Worm (Caenorhabditis elegans) whole organism, early embryonic: ENCODE data around the gene F44D12.8.

ENCODE experiments used
- B0310.2 ChIP-seq: sonication (generic microtip); optimal IDR thresholded peaks from 2 replicates; lab custom pipeline; 2016; ENCODE audit warnings: mild to moderate bottlenecking, missing genetic modification characterization, missing compliant biosample characterization
- F13C5.2 ChIP-seq: sonication (generic microtip); optimal IDR thresholded peaks from 2 replicates; lab custom pipeline; 2017; ENCODE audit warnings: mild to moderate bottlenecking, missing genetic modification characterization, inconsistent platforms, missing compliant biosample characterization
- aly-1 ChIP-seq: sonication (generic microtip); optimal IDR thresholded peaks from 2 replicates; lab custom pipeline; 2016; ENCODE audit warnings: missing genetic modification characterization, missing compliant biosample characterization
- ama-1 ChIP-seq: fragments of 150-350 bp; optimal IDR thresholded peaks from 2 replicates; lab custom pipeline; 2014
- ceh-13 ChIP-seq: fragments of 200-800 bp; sonication (Bioruptor generic); optimal IDR thresholded peaks from 2 replicates; lab custom pipeline; 2018; ENCODE audit warnings: mild to moderate bottlenecking, missing genetic modification characterization, missing compliant biosample characterization
- ceh-36 ChIP-seq: sonication (generic microtip); optimal IDR thresholded peaks from 2 replicates; lab custom pipeline; 2016; ENCODE audit warnings: missing genetic modification characterization, inconsistent platforms, missing compliant biosample characterization
- ets-7 ChIP-seq: sonication (generic microtip); optimal IDR thresholded peaks from 2 replicates; lab custom pipeline; 2016; ENCODE audit warnings: missing genotype, missing genetic modification characterization, missing compliant biosample characterization
- flt-1 ChIP-seq: fragments of 200-800 bp; sonication (Bioruptor generic); IDR thresholded peaks from 2 replicates; pipeline ENCODE4 v1.3.6; 2022; ENCODE audit warnings: missing genetic modification characterization, missing compliant biosample characterization
- hmbx-1 ChIP-seq: sonication (generic microtip); optimal IDR thresholded peaks from 2 replicates; lab custom pipeline; 2016; ENCODE audit warnings: mild to moderate bottlenecking, missing genetic modification characterization, missing compliant biosample characterization
- hmg-4 ChIP-seq: fragments of 200-800 bp; sonication (Bioruptor generic); optimal IDR thresholded peaks from 2 replicates; lab custom pipeline; 2018; ENCODE audit warnings: mild to moderate bottlenecking, missing genetic modification characterization, missing compliant biosample characterization
- hnd-1 ChIP-seq: sonication (generic microtip); optimal IDR thresholded peaks from 2 replicates; lab custom pipeline; 2016; ENCODE audit warnings: missing genetic modification characterization, missing compliant biosample characterization
- pes-1 ChIP-seq: fragments of 200-800 bp; sonication (Bioruptor generic); IDR thresholded peaks from 2 replicates; pipeline ENCODE4 v1.3.6; 2022; ENCODE audit warnings: missing genetic modification reagents, missing genetic modification characterization, missing compliant biosample characterization
- scrt-1 ChIP-seq: fragments of 200-800 bp; sonication (Bioruptor generic); IDR thresholded peaks from 2 replicates; pipeline ENCODE4 v1.3.6; 2022; ENCODE audit warnings: missing genetic modification characterization, missing compliant biosample characterization
- sea-1 ChIP-seq: fragments of 200-800 bp; sonication (Bioruptor generic); conservative IDR thresholded peaks from 2 replicates; pipeline ENCODE4 v1.3.6; 2022; ENCODE audit warnings: missing genetic modification characterization, missing compliant biosample characterization
- tbx-11 ChIP-seq: fragments of 200-800 bp; sonication (Bioruptor generic); IDR thresholded peaks from 2 replicates; pipeline ENCODE4 v1.3.6; 2022; ENCODE audit warnings: missing genetic modification characterization, missing compliant biosample characterization
- tbx-37 ChIP-seq: fragments of 200-800 bp; sonication (Bioruptor generic); conservative IDR thresholded peaks from 2 replicates; pipeline ENCODE4 v1.3.6; 2022; ENCODE audit warnings: missing genetic modification reagents, missing genetic modification characterization, missing compliant biosample characterization
- tra-4 ChIP-seq: sonication (generic microtip); optimal IDR thresholded peaks from 2 replicates; lab custom pipeline; 2017; ENCODE audit warnings: missing genetic modification characterization, missing compliant biosample characterization

The F44D12.8 gene

DNA sequence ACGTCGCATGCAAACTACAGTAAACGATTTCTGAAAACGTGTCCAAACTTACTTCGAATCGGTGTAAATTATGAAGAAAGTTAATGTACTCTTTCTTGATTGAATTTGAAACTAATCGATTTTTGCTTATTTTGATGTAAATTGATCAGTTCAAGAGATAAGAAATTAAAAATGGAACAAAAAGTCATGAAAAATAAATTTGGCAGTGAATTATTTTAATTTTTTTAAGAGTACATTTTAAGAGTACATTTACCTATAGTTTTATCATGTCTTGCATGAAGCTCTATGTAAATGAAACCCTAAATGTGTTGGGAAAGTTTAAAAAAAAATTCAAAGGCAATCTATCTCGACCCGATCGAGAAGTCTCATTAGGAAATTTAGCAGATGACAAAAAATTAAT lies 33.0 kb downstream of the F44D12.8 start, which contains the start of gene T04B2.7:
TSS of gene T04B2.7 (minus strand) at position 101 of the 400 bp plus-strand sequence.
- TF ChIP-seq aly-1 (tag; lab: Kevin White, UChicago) (no peak), hnd-1 (no peak), sea-1 (no peak), ets-7 (tag; lab: Kevin White, UChicago) (no peak), F13C5.2 (tag; lab: Kevin White, UChicago) (no peak)

DNA sequence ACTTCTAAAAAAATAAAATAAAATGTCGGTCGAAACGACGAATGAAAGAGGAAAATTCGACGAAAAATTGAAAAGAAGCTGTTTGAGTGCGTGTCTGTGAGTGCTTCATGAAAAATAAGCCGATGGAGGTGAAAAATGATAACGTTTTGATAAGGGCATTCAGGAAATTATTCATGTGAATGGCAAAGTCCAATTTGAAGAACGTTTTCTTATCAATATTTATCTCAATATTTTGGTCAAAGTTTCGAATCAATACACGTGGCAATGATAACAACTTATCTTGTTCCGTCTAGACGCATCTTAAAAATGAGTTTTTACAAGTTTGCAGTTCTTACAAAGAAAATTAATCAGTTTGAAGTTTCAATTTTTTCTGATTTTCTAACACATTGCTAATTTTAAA lies 36.1 kb downstream of the F44D12.8 start:
- no peak for TF ChIP-seq tbx-37 (GFP tag; lab: Robert Waterston, UW)

DNA sequence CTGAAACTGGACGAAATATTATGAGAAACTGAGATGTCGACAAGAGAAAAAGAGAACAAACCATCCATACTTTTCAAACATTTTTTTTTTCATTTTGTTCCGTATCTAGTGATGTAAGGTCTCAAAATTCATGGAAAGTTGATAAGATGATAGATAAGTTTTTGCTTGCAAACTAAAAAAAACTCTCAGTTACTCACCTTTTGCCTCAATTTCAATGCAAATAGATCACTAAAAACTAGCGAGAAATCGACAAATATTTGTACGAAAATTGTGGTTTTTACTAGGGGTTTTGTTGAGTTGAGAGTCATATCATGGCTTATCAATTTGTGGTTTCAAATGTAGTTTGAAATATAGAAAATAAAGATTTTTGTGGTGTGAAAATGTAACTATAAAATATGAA lies 37.7 kb downstream of the F44D12.8 start:
- no peak for TF ChIP-seq scrt-1 (GFP tag; lab: Robert Waterston, UW)

DNA sequence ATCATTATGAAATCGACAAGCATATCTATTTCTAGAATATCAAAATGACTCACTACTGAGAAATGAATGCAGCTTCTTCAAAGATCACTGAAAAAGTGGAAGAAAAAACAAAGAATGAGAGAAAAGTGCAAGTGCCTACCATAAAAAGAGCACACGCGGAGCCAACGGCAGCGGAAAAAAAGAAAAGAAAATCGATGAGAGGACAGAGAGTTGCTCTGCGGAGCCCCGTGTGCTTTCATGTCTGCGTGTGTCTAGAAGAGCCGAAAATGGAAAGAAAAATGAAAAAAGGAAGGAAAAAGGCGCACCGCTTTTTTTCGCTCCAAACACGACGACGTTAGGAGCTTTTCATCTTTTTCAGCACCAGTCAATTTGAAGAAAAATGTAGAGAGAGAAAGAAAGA lies 39.6 kb downstream of the F44D12.8 start, which contains the start of gene ipla-7:
TSS of gene ipla-7 (minus strand) at position 122 of the 400 bp plus-strand sequence.
- TF ChIP-seq tbx-37 (GFP tag; lab: Robert Waterston, UW) (no peak), hmg-4 (no peak), hmbx-1 (no peak), ets-7 (tag; lab: Kevin White, UChicago) (no peak), tbx-11 (no peak), pes-1 (GFP tag; lab: Robert Waterston, UW) (no peak), hnd-1 (no peak), aly-1 (tag; lab: Kevin White, UChicago) (no peak), ceh-13 (GFP tag; lab: Kevin White, UChicago) (no peak), F13C5.2 (tag; lab: Kevin White, UChicago) (no peak)

DNA sequence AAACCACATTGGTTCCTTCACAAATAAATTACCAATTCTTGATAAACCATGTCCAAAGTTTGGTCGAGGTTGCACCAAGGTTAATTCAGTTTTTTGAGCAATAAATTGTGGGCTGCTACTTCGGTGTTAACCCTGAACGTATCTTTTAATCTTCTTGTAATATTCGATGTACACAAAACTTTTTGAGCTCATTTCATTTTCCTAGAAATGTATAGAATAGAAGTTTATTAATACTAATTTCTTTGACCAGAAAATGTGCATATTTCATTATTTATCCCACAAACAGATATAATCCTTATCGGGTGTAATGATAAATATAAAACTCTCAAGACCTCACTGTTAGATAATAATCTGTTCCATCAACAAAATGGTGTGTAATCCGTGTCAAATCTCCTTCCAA lies 40.9 kb downstream of the F44D12.8 start:
- TF ChIP-seq hmbx-1 (no peak), scrt-1 (GFP tag; lab: Robert Waterston, UW) (no peak), tra-4 (no peak), ceh-36 (tag; lab: Kevin White, UChicago) (no peak), ama-1 (lab: Kevin White, UChicago) (no peak), ceh-13 (GFP tag; lab: Kevin White, UChicago) (no peak), pes-1 (GFP tag; lab: Robert Waterston, UW) (no peak), tbx-37 (GFP tag; lab: Robert Waterston, UW) (no peak), tbx-11 (no peak), hnd-1 (no peak), B0310.2 (tag; lab: Kevin White, UChicago) (no peak), aly-1 (tag; lab: Kevin White, UChicago) (no peak), flt-1 (GFP tag; lab: Robert Waterston, UW) (no peak), hmg-4 (no peak), sea-1 (no peak), ets-7 (tag; lab: Kevin White, UChicago) (no peak), F13C5.2 (tag; lab: Kevin White, UChicago) (no peak)

DNA sequence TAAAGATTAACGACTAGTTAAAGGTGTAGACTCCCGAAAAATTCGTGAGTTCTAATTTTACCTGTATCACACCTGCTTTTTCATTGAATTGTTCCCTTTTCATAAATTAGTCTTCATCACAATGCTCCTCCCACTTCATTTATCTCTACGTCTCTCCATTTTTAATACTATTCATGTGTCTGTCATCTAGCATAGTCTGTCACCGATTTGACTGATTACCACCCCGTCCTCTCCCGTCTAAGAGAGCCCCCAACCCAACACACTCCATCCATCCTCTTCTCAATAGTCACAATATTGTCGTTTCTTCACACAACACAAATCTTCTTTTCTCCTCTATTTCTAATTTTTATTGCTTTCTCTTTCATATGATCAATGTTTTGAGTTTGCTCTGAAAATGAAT lies 42.1 kb downstream of the F44D12.8 start:
- no peak for TF ChIP-seq sea-1
- TF ChIP-seq pes-1 (GFP tag; lab: Robert Waterston, UW), result no peak
- no peak for TF ChIP-seq scrt-1 (GFP tag; lab: Robert Waterston, UW)
- TF ChIP-seq tbx-11, result no peak
- TF ChIP-seq flt-1 (GFP tag; lab: Robert Waterston, UW), result no peak
- TF ChIP-seq ceh-36 (tag; lab: Kevin White, UChicago), result no peak
- no peak for TF ChIP-seq tbx-37 (GFP tag; lab: Robert Waterston, UW)
- no peak for TF ChIP-seq B0310.2 (tag; lab: Kevin White, UChicago)
- TF ChIP-seq ets-7 (tag; lab: Kevin White, UChicago), result no peak
- no peak for TF ChIP-seq tra-4
- TF ChIP-seq ceh-13 (GFP tag; lab: Kevin White, UChicago), result no peak
- no peak for TF ChIP-seq ama-1 (lab: Kevin White, UChicago)

DNA sequence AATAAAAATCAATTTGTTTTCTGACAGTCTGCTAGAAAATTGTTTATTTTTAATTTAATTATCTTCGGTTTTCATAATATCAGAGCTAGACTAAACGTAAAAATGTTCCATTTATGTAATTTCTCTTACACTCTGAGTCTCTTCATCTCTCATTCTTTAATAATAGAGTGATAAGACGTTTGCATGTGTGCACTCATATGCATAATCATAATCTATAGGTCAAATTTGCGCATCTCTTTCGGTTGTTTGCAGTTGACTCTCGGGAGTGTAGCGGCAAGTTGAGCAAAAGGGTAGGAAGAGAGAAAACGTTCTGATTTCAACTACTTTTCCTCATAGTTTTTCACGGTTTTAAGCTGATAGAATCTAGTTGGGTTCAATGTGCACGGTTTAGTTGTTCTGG lies 43.4 kb downstream of the F44D12.8 start:
- TF ChIP-seq tra-4, result no peak
- TF ChIP-seq F13C5.2 (tag; lab: Kevin White, UChicago), result no peak
- no peak for TF ChIP-seq flt-1 (GFP tag; lab: Robert Waterston, UW)
- TF ChIP-seq tbx-11, result no peak
- no peak for TF ChIP-seq hnd-1
- TF ChIP-seq hmbx-1, result no peak
- TF ChIP-seq sea-1, result no peak
- TF ChIP-seq ets-7 (tag; lab: Kevin White, UChicago), result no peak
- TF ChIP-seq ceh-36 (tag; lab: Kevin White, UChicago), result no peak
- no peak for TF ChIP-seq aly-1 (tag; lab: Kevin White, UChicago)
- no peak for TF ChIP-seq hmg-4
- no peak for TF ChIP-seq tbx-37 (GFP tag; lab: Robert Waterston, UW)

DNA sequence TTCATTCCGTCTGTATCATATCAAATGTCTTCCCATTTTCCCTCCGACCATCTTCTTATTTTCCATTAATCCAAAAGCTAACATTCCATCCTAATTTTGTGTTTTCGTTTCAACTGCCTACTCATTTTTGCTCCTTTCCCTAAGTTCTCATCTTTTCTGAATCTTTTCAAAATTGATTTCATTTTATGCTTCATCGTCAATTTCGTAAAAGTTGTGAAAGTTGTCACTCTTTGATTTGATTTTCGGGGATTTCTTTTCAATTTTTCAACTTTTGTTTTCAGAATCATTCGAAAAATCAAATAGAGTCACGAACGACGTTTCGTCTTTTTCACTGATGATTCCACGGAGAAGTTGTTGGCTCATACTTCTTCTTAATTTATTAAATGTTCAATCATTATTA lies 44.5 kb downstream of the F44D12.8 start, which contains the start of gene cwn-2:
TSS of gene cwn-2 (plus strand) at position 276 of the 400 bp plus-strand sequence.
- no peak for TF ChIP-seq B0310.2 (tag; lab: Kevin White, UChicago)
- TF ChIP-seq tbx-11, result no peak
- no peak for TF ChIP-seq aly-1 (tag; lab: Kevin White, UChicago)

DNA sequence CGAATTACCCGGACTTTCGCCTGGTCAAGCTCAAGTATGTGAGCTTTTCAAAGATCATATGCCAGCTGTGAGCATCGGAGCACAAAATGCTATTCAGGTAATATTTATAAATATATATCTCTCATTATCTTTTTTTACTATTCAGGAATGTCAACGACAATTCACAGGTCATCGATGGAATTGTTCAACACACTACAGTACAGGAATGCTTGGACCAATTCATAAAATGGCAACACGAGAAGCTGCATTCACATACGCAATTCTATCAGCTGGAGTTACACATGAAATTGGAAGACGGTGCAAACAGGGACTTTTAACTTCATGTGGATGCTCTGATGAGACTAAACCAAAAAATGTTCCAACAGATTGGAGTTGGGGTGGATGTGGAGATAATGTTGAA lies 45.2 kb downstream of the F44D12.8 start:
- TF ChIP-seq hmg-4 (no peak), tbx-37 (GFP tag; lab: Robert Waterston, UW) (no peak), sea-1 (no peak), tra-4 (no peak), tbx-11 (no peak), B0310.2 (tag; lab: Kevin White, UChicago) (no peak), hnd-1 (no peak), ceh-13 (GFP tag; lab: Kevin White, UChicago) (no peak), F13C5.2 (tag; lab: Kevin White, UChicago) (no peak), flt-1 (GFP tag; lab: Robert Waterston, UW) (no peak)
